Worm (Caenorhabditis elegans): ENCODE data around the gene C43F9.4.

C43F9.4 gene

ce11 chrIV:10589072-10589471 lies at the start of gene C43F9.4:
C43F9.4 (minus strand) TSS chrIV:10589172.
- TF ChIP-seq ceh-31 (tag; optimal IDR thresholded peaks at IDR 0.05): no peak
- no peak for TF ChIP-seq pha-2 (tag; optimal IDR thresholded peaks at IDR 0.05)
- no peak for TF ChIP-seq unc-86 (tag; optimal IDR thresholded peaks at IDR 0.05)
- no peak for TF ChIP-seq ceh-6 (GFP tag; optimal IDR thresholded peaks at IDR 0.05)
- no peak for TF ChIP-seq C38D4.7 (GFP tag; optimal IDR thresholded peaks at IDR 0.05)
- TF ChIP-seq pros-1 (tag; optimal IDR thresholded peaks at IDR 0.05): no peak
- no peak for TF ChIP-seq ztf-16 (tag; optimal IDR thresholded peaks at IDR 0.05)
- TF ChIP-seq ahr-1 (tag; optimal IDR thresholded peaks at IDR 0.05): no peak
- no peak for TF ChIP-seq K09A11.1 (tag; optimal IDR thresholded peaks at IDR 0.05; ENCODE audit: insufficient read depth)
- TF ChIP-seq ceh-18 (tag; optimal IDR thresholded peaks at IDR 0.05): no peak
- no peak for TF ChIP-seq F13H6.1 (tag; optimal IDR thresholded peaks at IDR 0.05)
- TF ChIP-seq sox-2 (GFP tag; IDR thresholded peaks at IDR 0.05): no peak
- TF ChIP-seq ceh-45 (GFP tag; IDR thresholded peaks at IDR 0.05): no peak
- TF ChIP-seq fkh-10 (GFP tag; optimal IDR thresholded peaks at IDR 0.05): no peak
- TF ChIP-seq odd-2 (tag; optimal IDR thresholded peaks at IDR 0.05): no peak
- no peak for TF ChIP-seq pat-9 (tag; optimal IDR thresholded peaks at IDR 0.05)
- TF ChIP-seq ceh-30 (tag; optimal IDR thresholded peaks at IDR 0.05): no peak
- TF ChIP-seq hlh-30 (tag; optimal IDR thresholded peaks at IDR 0.05; ENCODE audit: insufficient read depth): no peak

ce11 chrIV:10636649-10637048 lies 47.7 kb upstream of the C43F9.4 start, which contains the start of gene F56C4.1:
F56C4.1 (plus strand) TSS chrIV:10636949.
- TF ChIP-seq C08G9.2 (tag; optimal IDR thresholded peaks at IDR 0.05): no peak
- no peak for TF ChIP-seq nfya-1 (tag; optimal IDR thresholded peaks at IDR 0.05)
- TF ChIP-seq unc-42 (tag; optimal IDR thresholded peaks at IDR 0.05): no peak
- no peak for TF ChIP-seq gmeb-2 (tag; optimal IDR thresholded peaks at IDR 0.05)
- no peak for TF ChIP-seq fkh-10 (GFP tag; optimal IDR thresholded peaks at IDR 0.05)

- TF ChIP-seq elt-2 (tag; optimal IDR thresholded peaks at IDR 0.05): peak; percentile 48
- no peak for TF ChIP-seq pha-2 (tag; optimal IDR thresholded peaks at IDR 0.05)
These were observed 42.1 kb upstream of the C43F9.4 start, which contains the start of gene F56C4.4 for ce11 chrIV:10630953-10631554. F56C4.4 (minus strand) TSS chrIV:10631267.

ce11 chrIV:10628724-10629123 lies 39.8 kb upstream of the C43F9.4 start, which contains the start of gene R09H10.5:
R09H10.5 (minus strand) TSS chrIV:10628829.
- TF ChIP-seq sox-2 (GFP tag; IDR thresholded peaks at IDR 0.05) (no peak), ceh-34 (tag; optimal IDR thresholded peaks at IDR 0.05) (no peak), fkh-6 (tag; optimal IDR thresholded peaks at IDR 0.05) (no peak), eyg-1 (tag; optimal IDR thresholded peaks at IDR 0.05) (no peak), hlh-15 (tag; optimal IDR thresholded peaks at IDR 0.05) (no peak), nhr-232 (tag; optimal IDR thresholded peaks at IDR 0.05) (no peak), sdc-2 (tag; optimal IDR thresholded peaks at IDR 0.05) (no peak), ceh-19 (GFP tag; optimal IDR thresholded peaks at IDR 0.05) (no peak), npax-4 (tag; optimal IDR thresholded peaks at IDR 0.05) (no peak), unc-3 (GFP tag; conservative IDR thresholded peaks at IDR 0.05) (no peak), unc-3 (tag; optimal IDR thresholded peaks at IDR 0.05) (no peak), Y22D7AL.16 (tag; optimal IDR thresholded peaks at IDR 0.05) (no peak), ceh-6 (GFP tag; optimal IDR thresholded peaks at IDR 0.05) (no peak), T23F11.4 (GFP tag; optimal IDR thresholded peaks at IDR 0.05) (no peak), hlh-8 (tag; optimal IDR thresholded peaks at IDR 0.05) (no peak), pax-1 (tag; optimal IDR thresholded peaks at IDR 0.05) (no peak), sox-4 (tag; optimal IDR thresholded peaks at IDR 0.05) (no peak), C38D4.7 (GFP tag; optimal IDR thresholded peaks at IDR 0.05) (no peak)

Data from whole organism, late embryonic.